Fruit fly (Drosophila melanogaster): Measurements from ENCODE around the gene CG3793.

CG3793 gene

DNA sequence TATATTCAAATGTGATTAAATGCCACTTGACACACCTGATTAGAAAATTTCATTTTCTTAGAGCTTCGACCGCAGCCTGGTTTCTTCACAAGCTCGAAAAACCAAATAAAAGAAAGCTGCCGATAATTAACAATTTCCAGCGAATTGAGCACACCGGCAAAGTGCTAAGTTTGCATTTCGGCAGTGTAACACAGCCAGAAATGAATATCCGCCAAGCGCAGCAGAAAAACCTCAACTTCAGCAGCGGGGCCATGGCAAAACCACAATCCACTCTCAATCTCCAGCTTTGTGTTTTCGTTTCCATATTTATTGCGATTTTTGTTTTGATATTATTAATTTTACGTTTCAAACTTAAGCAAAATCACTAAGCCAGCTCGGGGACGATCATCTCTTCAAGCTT is 14.7 kb upstream of the CG3793 start:
- TF ChIP-seq Gug (GFP tag; IDR thresholded peaks at IDR 0.05) (no peak), CG8319 (GFP tag; optimal IDR thresholded peaks at IDR 0.05) (no peak), CG6276 (GFP tag; optimal IDR thresholded peaks at IDR 0.05) (no peak), Eip93F (GFP tag; optimal IDR thresholded peaks at IDR 0.05) (no peak), fd85E (GFP tag; optimal IDR thresholded peaks at IDR 0.05) (no peak), Eip75B (GFP tag; optimal IDR thresholded peaks at IDR 0.05) (no peak), CG3032 (tag; optimal IDR thresholded peaks at IDR 0.05) (no peak), Lpt (GFP tag; optimal IDR thresholded peaks at IDR 0.05) (no peak), spab (GFP tag; optimal IDR thresholded peaks at IDR 0.05) (no peak), CG8632 (GFP tag; optimal IDR thresholded peaks at IDR 0.05) (no peak), CG6854 (GFP tag; optimal IDR thresholded peaks at IDR 0.05) (no peak)

DNA sequence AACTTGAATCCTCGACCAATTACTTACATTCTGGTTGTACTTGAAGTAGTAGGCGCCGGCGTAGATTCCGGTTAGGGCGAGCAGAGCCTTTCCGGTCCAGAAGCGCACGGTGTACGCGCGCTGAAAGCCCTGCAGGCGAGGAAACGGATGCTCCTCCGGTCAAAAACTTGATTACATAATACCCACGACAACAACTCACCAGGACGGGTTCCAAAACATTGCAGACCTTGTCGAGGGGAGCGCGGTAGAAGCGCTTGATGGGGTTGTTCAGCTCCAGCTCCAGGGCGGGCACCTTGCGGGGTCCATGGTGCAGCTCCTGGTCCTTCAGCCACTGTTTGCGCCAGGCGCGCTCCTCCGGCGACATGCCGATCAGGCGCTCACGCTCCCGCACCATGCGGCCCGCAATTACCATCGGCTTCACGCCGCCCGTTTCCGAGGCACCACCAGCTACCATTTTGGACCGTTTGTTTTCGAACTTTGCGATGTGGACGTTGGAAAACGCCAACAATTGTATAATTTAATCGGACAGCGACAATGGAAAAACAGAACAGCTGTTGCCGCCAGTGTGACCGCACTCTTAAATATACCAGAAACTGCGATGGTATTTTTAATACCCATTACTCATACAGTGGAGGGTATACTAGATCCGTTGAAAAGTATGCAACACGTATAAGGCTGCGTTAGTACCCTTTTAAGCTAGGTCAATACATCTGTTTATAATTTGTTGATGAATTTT is 13.3 kb upstream of the CG3793 start, which contains the start of gene ND-B17:
TSS of gene ND-B17 (minus strand) at position 556 of the 736 bp plus-strand sequence.
- TF ChIP-seq Sox15 (GFP tag; optimal IDR thresholded peaks at IDR 0.05): no peak
- TF ChIP-seq CG9139 (GFP tag; optimal IDR thresholded peaks at IDR 0.05): no peak
- peak; percentile 54 for TF ChIP-seq CG31627 (GFP tag; optimal IDR thresholded peaks at IDR 0.05)
- TF ChIP-seq topi (GFP tag; optimal IDR thresholded peaks at IDR 0.05): no peak
- TF ChIP-seq Eip93F (GFP tag; optimal IDR thresholded peaks at IDR 0.05): no peak
- no peak for TF ChIP-seq Ets96B (tag; optimal IDR thresholded peaks at IDR 0.05)
- peak; percentile 59 for TF ChIP-seq vri (GFP tag; optimal IDR thresholded peaks at IDR 0.05)
- TF ChIP-seq Sox14 (GFP tag; optimal IDR thresholded peaks at IDR 0.05): no peak
- TF ChIP-seq salr (GFP tag; optimal IDR thresholded peaks at IDR 0.05): no peak
- no peak for TF ChIP-seq Met (GFP tag; optimal IDR thresholded peaks at IDR 0.05)
- TF ChIP-seq esn (GFP tag; optimal IDR thresholded peaks at IDR 0.05): peak; percentile 36
- TF ChIP-seq CG6808 (GFP tag; optimal IDR thresholded peaks at IDR 0.05): no peak
- peak; percentile 40 for TF ChIP-seq lz (GFP tag; optimal IDR thresholded peaks at IDR 0.05)
- no peak for TF ChIP-seq CG1621 (tag; optimal IDR thresholded peaks at IDR 0.05)

DNA sequence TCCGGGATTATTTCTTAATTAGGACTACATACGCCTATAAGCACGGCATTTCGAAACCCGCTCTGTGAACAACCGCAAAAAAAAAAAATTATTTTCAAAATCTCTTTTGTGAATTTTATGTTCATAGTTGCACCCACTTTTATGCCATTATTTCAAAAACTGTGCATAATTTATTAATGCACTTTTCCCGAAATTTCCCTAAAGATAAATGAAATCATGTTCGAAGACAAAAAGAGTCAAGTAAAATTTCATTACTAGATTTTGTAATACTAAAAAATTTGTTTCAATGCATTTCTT is 12.8 kb upstream of the CG3793 start:
- TF ChIP-seq ss (GFP tag; optimal IDR thresholded peaks at IDR 0.05): no peak
- TF ChIP-seq CG6792 (GFP tag; optimal IDR thresholded peaks at IDR 0.05): peak; percentile 9

DNA sequence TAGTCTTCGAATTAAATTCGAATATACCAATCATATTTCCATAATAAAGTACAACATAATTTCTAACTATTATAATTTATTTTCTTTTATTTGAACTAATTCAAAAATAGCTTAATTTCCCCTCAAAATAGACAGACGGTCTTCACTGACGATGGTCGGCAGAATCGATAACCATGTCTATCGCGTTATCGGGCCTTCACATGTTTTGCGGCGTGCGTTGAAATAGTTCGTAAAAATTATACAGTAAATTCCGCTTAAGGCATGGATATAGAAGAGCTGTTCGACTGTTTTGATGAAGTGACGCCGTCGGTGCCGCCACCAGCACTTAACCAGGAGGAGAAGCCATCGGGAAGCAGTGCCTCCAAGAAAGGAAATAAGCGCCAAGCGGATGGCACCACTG is 11.9 kb upstream of the CG3793 start, which contains the start of gene Mtr4:
TSS of gene Mtr4 (plus strand) at position 168 of the 400 bp plus-strand sequence.
- TF ChIP-seq CG6808 (GFP tag; optimal IDR thresholded peaks at IDR 0.05) (no peak), acj6 (GFP tag; optimal IDR thresholded peaks at IDR 0.05) (no peak), dsx (GFP tag; optimal IDR thresholded peaks at IDR 0.05; ENCODE audit: poor library complexity, severe bottlenecking) (no peak), CG34406 (GFP tag; optimal IDR thresholded peaks at IDR 0.05) (no peak), CG10631 (GFP tag; optimal IDR thresholded peaks at IDR 0.05) (no peak), salr (GFP tag; optimal IDR thresholded peaks at IDR 0.05) (no peak), CG6792 (GFP tag; optimal IDR thresholded peaks at IDR 0.05) (no peak), esn (GFP tag; optimal IDR thresholded peaks at IDR 0.05) (no peak), pdm3 (GFP tag; optimal IDR thresholded peaks at IDR 0.05) (no peak), CG15336 (GFP tag; IDR thresholded peaks at IDR 0.05) (no peak), dac (GFP tag; optimal IDR thresholded peaks at IDR 0.05) (no peak), Hr38 (GFP tag; optimal IDR thresholded peaks at IDR 0.05) (no peak), Blimp-1 (GFP tag; optimal IDR thresholded peaks at IDR 0.05) (no peak), fd59A (GFP tag; optimal IDR thresholded peaks at IDR 0.05) (no peak), CG3032 (tag; optimal IDR thresholded peaks at IDR 0.05) (no peak), spab (GFP tag; optimal IDR thresholded peaks at IDR 0.05) (no peak), CG8632 (GFP tag; optimal IDR thresholded peaks at IDR 0.05) (no peak), svp (GFP tag) (no peak)
